Worm (Caenorhabditis elegans) whole organism, L4 larva: Measurements from ENCODE around the gene F45F2.9.

Experiments used
- D1046.2 ChIP-seq: fragments of 200-800 bp; sonication (Bioruptor generic); IDR thresholded peaks from 2 replicates; pipeline ENCODE4 v1.3.6; 2022; ENCODE audit warnings: missing genetic modification characterization, missing compliant biosample characterization
- F26F4.8 ChIP-seq: fragments of 200-800 bp; sonication (Bioruptor generic); conservative IDR thresholded peaks from 2 replicates; pipeline ENCODE4 v1.3.6; 2022; ENCODE audit warnings: missing genetic modification characterization, missing compliant biosample characterization
- F37D6.2 ChIP-seq: sonication (generic microtip); optimal IDR thresholded peaks from 2 replicates; lab custom pipeline; 2016; ENCODE audit warnings: mild to moderate bottlenecking, missing genetic modification characterization, missing compliant biosample characterization
- F44E2.7 ChIP-seq: fragments of 200-800 bp; sonication (Bioruptor generic); IDR thresholded peaks from 2 replicates; pipeline ENCODE4 v2.1.2; 2022; ENCODE audit warnings: missing genetic modification characterization, missing compliant biosample characterization
- T20F7.1 ChIP-seq: fragments of 200-800 bp; sonication (Bioruptor generic); optimal IDR thresholded peaks from 2 replicates; lab custom pipeline; 2018; ENCODE audit warnings: mild to moderate bottlenecking, missing genetic modification characterization, missing compliant biosample characterization
- T26A8.4 ChIP-seq: fragments of 200-800 bp; sonication (Bioruptor generic); IDR thresholded peaks from 2 replicates; pipeline ENCODE4 v1.3.6; 2022; ENCODE audit warnings: missing genetic modification characterization, missing compliant biosample characterization
- ZK546.5 ChIP-seq, 2 experiments: sonication (generic microtip); optimal IDR thresholded peaks; 2 replicates each; lab custom pipeline; 2017; ENCODE audit warnings: missing biosample characterization in 2 of 2, missing genetic modification characterization in 2 of 2
- aha-1 ChIP-seq: fragments of 150-350 bp; peaks from one replicate; lab custom pipeline; 2014; ENCODE audit warnings: missing biosample characterization, missing genetic modification characterization
- ama-1 ChIP-seq: fragments of 150-350 bp; optimal IDR thresholded peaks from 2 replicates; lab custom pipeline; 2014; ENCODE audit warnings: inconsistent platforms, mixed read lengths
- ceh-44 ChIP-seq: fragments of 200-800 bp; sonication (Bioruptor generic); IDR thresholded peaks from 2 replicates; pipeline ENCODE4 v1.3.6; 2022; ENCODE audit warnings: missing genetic modification reagents, missing genetic modification characterization, missing compliant biosample characterization
- daf-12 ChIP-seq: fragments of 150-350 bp; optimal IDR thresholded peaks from 2 replicates; lab custom pipeline; 2014; ENCODE audit warnings: missing biosample characterization, missing genetic modification reagents, missing genetic modification characterization
- daf-8 ChIP-seq: fragments of 200-800 bp; sonication (Bioruptor generic); IDR thresholded peaks from 2 replicates; pipeline ENCODE4 v1.3.6; 2022; ENCODE audit warnings: missing genetic modification characterization, missing compliant biosample characterization
- dmd-8 ChIP-seq: fragments of 200-800 bp; sonication (Bioruptor generic); IDR thresholded peaks from 2 replicates; pipeline ENCODE4 v1.3.6; 2022; ENCODE audit warnings: missing genetic modification characterization, missing compliant biosample characterization
- dmd-9 ChIP-seq: fragments of 200-800 bp; sonication (Bioruptor generic); IDR thresholded peaks from 2 replicates; pipeline ENCODE4 v1.3.6; 2022; ENCODE audit warnings: missing genetic modification reagents, missing genetic modification characterization, missing compliant biosample characterization
- dve-1 ChIP-seq: sonication (generic microtip); optimal IDR thresholded peaks from 2 replicates; lab custom pipeline; 2017; ENCODE audit warnings: antibody characterized with exemption, mild to moderate bottlenecking, missing genetic modification characterization, missing compliant biosample characterization; ENCODE audit not compliant: insufficient read depth
- egl-43 ChIP-seq: fragments of 200-800 bp; sonication (Bioruptor generic); IDR thresholded peaks from 2 replicates; pipeline ENCODE4 v1.3.6; 2022; ENCODE audit warnings: missing genetic modification reagents, missing genetic modification characterization, missing compliant biosample characterization
- gei-8 ChIP-seq: fragments of 200-800 bp; sonication (Bioruptor generic); optimal IDR thresholded peaks from 2 replicates; lab custom pipeline; 2018; ENCODE audit warnings: mild to moderate bottlenecking, missing genetic modification characterization, missing compliant biosample characterization
- hlh-30 ChIP-seq: sonication (generic microtip); optimal IDR thresholded peaks from 2 replicates; lab custom pipeline; 2017; ENCODE audit warnings: antibody characterized with exemption, mild to moderate bottlenecking, missing genetic modification characterization, missing compliant biosample characterization; ENCODE audit not compliant: insufficient read depth
- jun-1 ChIP-seq: fragments of 150-350 bp; optimal IDR thresholded peaks from 2 replicates; lab custom pipeline; 2014; ENCODE audit warnings: missing biosample characterization, missing genetic modification reagents, missing genetic modification characterization
- lin-13 ChIP-seq: fragments of 150-350 bp; optimal IDR thresholded peaks from 2 replicates; lab custom pipeline; 2014; ENCODE audit warnings: missing biosample characterization, missing genetic modification reagents, missing genetic modification characterization
- lin-29 ChIP-seq: fragments of 200-800 bp; sonication (Bioruptor generic); IDR thresholded peaks from 2 replicates; pipeline ENCODE4 v1.3.6; 2022; ENCODE audit warnings: missing genetic modification reagents, missing genetic modification characterization, missing compliant biosample characterization
- lin-39 ChIP-seq: fragments of 150-350 bp; optimal IDR thresholded peaks from 2 replicates; lab custom pipeline; 2014; ENCODE audit warnings: missing biosample characterization, missing genetic modification reagents, missing genetic modification characterization
- lsy-2 ChIP-seq, 2 experiments: fragments of 150-350 bp in 1 of 2; sonication (generic microtip) in 1 of 2; optimal IDR thresholded peaks; 2 replicates each; lab custom pipeline; 2014 to 2017; ENCODE audit warnings: missing biosample characterization in 2 of 2, missing genetic modification characterization in 2 of 2
- mdt-29 ChIP-seq: fragments of 200-800 bp; sonication (Bioruptor generic); IDR thresholded peaks from 2 replicates; pipeline ENCODE4 v1.3.6; 2022; ENCODE audit warnings: missing genetic modification reagents, missing genetic modification characterization, missing compliant biosample characterization
- mes-2 ChIP-seq: sonication (generic microtip); optimal IDR thresholded peaks from 2 replicates; lab custom pipeline; 2016; ENCODE audit warnings: missing genotype, mild to moderate bottlenecking, missing genetic modification characterization, missing compliant biosample characterization; ENCODE audit not compliant: poor library complexity, severe bottlenecking
- mxl-3 ChIP-seq: fragments of 200-800 bp; sonication (Bioruptor generic); optimal IDR thresholded peaks from 2 replicates; lab custom pipeline; 2018; ENCODE audit warnings: mild to moderate bottlenecking, missing genetic modification characterization, missing compliant biosample characterization
- nhr-10 ChIP-seq: fragments of 150-350 bp; optimal IDR thresholded peaks from 2 replicates; lab custom pipeline; 2014; ENCODE audit warnings: missing biosample characterization, missing genetic modification characterization
- nhr-11 ChIP-seq: fragments of 150-350 bp; optimal IDR thresholded peaks from 2 replicates; lab custom pipeline; 2014; ENCODE audit warnings: missing biosample characterization, missing genetic modification characterization
- nhr-111 ChIP-seq: fragments of 200-800 bp; sonication (Bioruptor generic); optimal IDR thresholded peaks from 2 replicates; lab custom pipeline; 2018; ENCODE audit warnings: mild to moderate bottlenecking, missing genetic modification characterization, missing compliant biosample characterization
- nhr-237 ChIP-seq: sonication (generic microtip); optimal IDR thresholded peaks from 2 replicates; lab custom pipeline; 2017; ENCODE audit warnings: missing biosample characterization, missing genetic modification characterization
- nhr-25 ChIP-seq: sonication (generic microtip); optimal IDR thresholded peaks from 2 replicates; lab custom pipeline; 2017; ENCODE audit warnings: missing genetic modification characterization, mild to moderate bottlenecking, missing compliant biosample characterization, antibody characterized with exemption, moderate library complexity, borderline replicate concordance; ENCODE audit not compliant: insufficient read depth
- nhr-28 ChIP-seq: fragments of 150-350 bp; optimal IDR thresholded peaks from 2 replicates; lab custom pipeline; 2014; ENCODE audit warnings: missing biosample characterization, missing genetic modification characterization
- nhr-48 ChIP-seq: sonication (generic microtip); optimal IDR thresholded peaks from 2 replicates; lab custom pipeline; 2016; ENCODE audit warnings: mild to moderate bottlenecking, missing genetic modification characterization, missing compliant biosample characterization
- nhr-6 ChIP-seq: fragments of 150-350 bp; optimal IDR thresholded peaks from 2 replicates; lab custom pipeline; 2014; ENCODE audit warnings: missing biosample characterization, missing genetic modification characterization
- nhr-76 ChIP-seq: fragments of 150-350 bp; optimal IDR thresholded peaks from 2 replicates; lab custom pipeline; 2014; ENCODE audit warnings: missing biosample characterization, missing genetic modification characterization
- nhr-77 ChIP-seq: fragments of 150-350 bp; optimal IDR thresholded peaks from 2 replicates; lab custom pipeline; 2014; ENCODE audit warnings: missing biosample characterization, missing genetic modification characterization
- pha-4 ChIP-seq, 2 experiments: fragments of 150-350 bp in 1 of 2; fragments of 200-800 bp in 1 of 2; sonication (Bioruptor generic) in 1 of 2; IDR thresholded peaks in 1 of 2; optimal IDR thresholded peaks in 1 of 2; 2 replicates each; pipeline versions ENCODE4 v1.3.6 to Lab custom; 2014 to 2022; ENCODE audit warnings: missing genetic modification characterization in 2 of 2, missing genetic modification reagents in 2 of 2, missing biosample characterization in 1 of 2, missing compliant biosample characterization in 1 of 2
- php-3 ChIP-seq: fragments of 200-800 bp; sonication (Bioruptor generic); IDR thresholded peaks from 2 replicates; pipeline ENCODE4 v1.3.6; 2022; ENCODE audit warnings: missing genetic modification reagents, missing genetic modification characterization, missing compliant biosample characterization
- rbr-2 ChIP-seq: sonication (generic microtip); optimal IDR thresholded peaks from 2 replicates; lab custom pipeline; 2016; ENCODE audit warnings: missing genotype, missing genetic modification characterization, missing compliant biosample characterization
- skn-1 ChIP-seq: fragments of 150-350 bp; optimal IDR thresholded peaks from 2 replicates; lab custom pipeline; 2014; ENCODE audit warnings: missing biosample characterization, missing genetic modification characterization
- snpc-1.2 ChIP-seq: fragments of 200-800 bp; sonication (Bioruptor generic); IDR thresholded peaks from 2 replicates; pipeline ENCODE4 v1.3.6; 2022; ENCODE audit warnings: missing genetic modification reagents, missing genetic modification characterization, missing compliant biosample characterization
- snpc-4 ChIP-seq: fragments of 150-350 bp; optimal IDR thresholded peaks from 2 replicates; lab custom pipeline; 2014; ENCODE audit warnings: missing biosample characterization, missing genetic modification characterization
- spr-3 ChIP-seq: fragments of 200-800 bp; sonication (Bioruptor generic); optimal IDR thresholded peaks from 2 replicates; lab custom pipeline; 2018; ENCODE audit warnings: mild to moderate bottlenecking, missing genetic modification characterization, missing compliant biosample characterization
- unc-130 ChIP-seq: sonication (generic microtip); optimal IDR thresholded peaks from 2 replicates; lab custom pipeline; 2016; ENCODE audit warnings: missing genetic modification reagents, missing genetic modification characterization, missing compliant biosample characterization
- unc-62 ChIP-seq, 3 experiments: fragments of 150-350 bp in 1 of 3; sonication (generic microtip); optimal IDR thresholded peaks in 2 of 3; peaks in 1 of 3; 1 replicate in 1 of 3; 2 replicates in 2 of 3; lab custom pipeline; 2014 to 2017; ENCODE audit warnings: missing biosample characterization in 3 of 3, missing genetic modification characterization in 3 of 3, missing genetic modification reagents in 3 of 3, missing genotype in 1 of 3
- vab-7 ChIP-seq: fragments of 200-800 bp; sonication (Bioruptor generic); IDR thresholded peaks from 2 replicates; pipeline ENCODE4 v1.3.6; 2022; ENCODE audit warnings: missing genetic modification reagents, missing genetic modification characterization, missing compliant biosample characterization
- zag-1 ChIP-seq: fragments of 150-350 bp; optimal IDR thresholded peaks from 2 replicates; lab custom pipeline; 2014; ENCODE audit warnings: missing biosample characterization, missing genetic modification characterization
- zfp-2 ChIP-seq: sonication (generic microtip); optimal IDR thresholded peaks from 2 replicates; lab custom pipeline; 2016; ENCODE audit warnings: mild to moderate bottlenecking, missing genetic modification characterization, missing compliant biosample characterization

Gene F45F2.9

DNA sequence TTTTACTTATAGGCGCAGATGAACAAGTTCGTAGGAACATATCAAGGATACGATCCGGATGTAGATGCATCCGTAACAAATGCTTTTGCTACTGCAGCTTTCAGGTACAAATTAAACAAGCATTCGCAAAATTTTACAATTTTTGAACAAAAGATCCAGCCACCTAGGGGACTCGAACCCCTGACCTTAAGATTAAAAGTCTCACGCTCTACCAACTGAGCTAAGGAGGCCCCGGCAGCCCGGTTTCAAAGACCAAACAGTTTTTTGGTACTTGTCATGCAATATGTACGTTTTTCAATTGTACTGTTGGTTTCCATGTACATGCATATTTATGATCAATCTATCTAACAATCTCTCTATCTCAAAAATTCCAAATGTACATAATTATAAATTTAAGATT is 13.9 kb downstream of the F45F2.9 start (continued):
- TF ChIP-seq egl-43 (GFP tag; lab: Robert Waterston, UW) (peak; percentile 52; the same call in 1 of the 2 replicates), php-3 (GFP tag; lab: Robert Waterston, UW) (no peak), nhr-77 (tag; lab: Kevin White, UChicago) (no peak), lin-29 (no peak), skn-1 (no peak), D1046.2 (GFP tag; lab: Robert Waterston, UW) (no peak), T26A8.4 (0 out of 2 replicates have a peak, but pooled peaks have one; percentile 39), ceh-44 (GFP tag; lab: Robert Waterston, UW) (0 out of 2 replicates have a peak, but pooled peaks have one; percentile 44), daf-8 (GFP tag; lab: Robert Waterston, UW) (0 out of 2 replicates have a peak, but pooled peaks have one; percentile 27), rbr-2 (tag; lab: Kevin White, UChicago) (no peak), gei-8 (GFP tag; lab: Kevin White, UChicago) (no peak), nhr-6 (no peak)

DNA sequence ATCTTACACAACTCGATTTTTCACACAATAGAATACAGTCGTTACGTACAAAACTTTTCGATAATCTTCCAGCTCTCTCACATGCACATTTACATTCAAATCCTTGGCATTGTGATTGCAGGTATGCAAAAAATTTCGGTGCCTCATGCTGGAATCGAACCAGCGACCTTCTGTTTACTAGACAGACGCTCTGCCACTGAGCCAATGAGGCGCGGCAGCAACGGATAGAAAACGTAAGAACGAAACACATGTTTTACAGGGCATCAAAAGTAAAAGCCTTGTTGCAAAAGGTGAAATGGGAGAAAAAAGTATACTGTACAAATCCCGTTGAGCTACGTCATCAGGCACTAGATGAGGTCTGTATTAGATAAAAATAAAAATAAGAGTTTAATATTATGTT is 17.3 kb downstream of the F45F2.9 start:
- TF ChIP-seq zag-1 (tag; lab: Kevin White, UChicago) = no peak
- peak; percentile 36 for TF ChIP-seq unc-130 (GFP tag; lab: Kevin White, UChicago)
- TF ChIP-seq hlh-30 (tag; lab: Kevin White, UChicago) = no peak
- no peak for TF ChIP-seq nhr-48 (tag; lab: Kevin White, UChicago)
- no peak for TF ChIP-seq unc-62 (GFP tag; optimal IDR thresholded peaks at IDR 0.05 in 1 of 2; lab: Kevin White, UChicago)
- no peak for TF ChIP-seq unc-62 (tag; optimal IDR thresholded peaks at IDR 0.05; lab: Kevin White, UChicago)
- no peak for TF ChIP-seq aha-1 (tag; lab: Kevin White, UChicago)
- no peak for TF ChIP-seq nhr-237 (tag; lab: Kevin White, UChicago)
- TF ChIP-seq mes-2 (tag; lab: Kevin White, UChicago) = peak; percentile 58
- TF ChIP-seq egl-43 (GFP tag; lab: Robert Waterston, UW) = peak; percentile 83
- TF ChIP-seq mdt-29 (GFP tag; lab: Robert Waterston, UW) = no peak; the same call in 1 of the 2 replicates
- no peak for TF ChIP-seq lin-39 (tag; lab: Kevin White, UChicago)
- no peak for TF ChIP-seq jun-1 (tag; lab: Kevin White, UChicago)
- TF ChIP-seq ama-1 = no peak
- TF ChIP-seq nhr-76 (tag; lab: Kevin White, UChicago) = no peak
- no peak for TF ChIP-seq daf-12 (tag; lab: Kevin White, UChicago)
- TF ChIP-seq zfp-2 (tag; lab: Kevin White, UChicago) = no peak
- TF ChIP-seq dmd-9 (GFP tag; lab: Robert Waterston, UW) = no peak
- no peak for TF ChIP-seq mxl-3 (GFP tag; lab: Kevin White, UChicago)
- peak; percentile 78 for TF ChIP-seq vab-7 (GFP tag; lab: Robert Waterston, UW)
- no peak; the same call in 1 of the 2 replicates for TF ChIP-seq ceh-44 (GFP tag; lab: Robert Waterston, UW)
- TF ChIP-seq pha-4 (GFP tag; IDR thresholded peaks at IDR 0.05; lab: Robert Waterston, UW) = peak; percentile 65
- TF ChIP-seq pha-4 (tag; optimal IDR thresholded peaks at IDR 0.05; lab: Kevin White, UChicago) = no peak
- TF ChIP-seq nhr-28 (tag; lab: Kevin White, UChicago) = no peak
- TF ChIP-seq dmd-8 (GFP tag; lab: Robert Waterston, UW) = 0 out of 2 replicates have a peak, but pooled peaks have one; percentile 62
- no peak for TF ChIP-seq dve-1 (tag; lab: Kevin White, UChicago)
- TF ChIP-seq nhr-10 = no peak
- no peak for TF ChIP-seq lin-13 (GFP tag; lab: Kevin White, UChicago)
- TF ChIP-seq nhr-11 (tag; lab: Kevin White, UChicago) = no peak
- no peak for TF ChIP-seq F37D6.2 (tag; lab: Kevin White, UChicago)
- TF ChIP-seq nhr-6 = no peak
- TF ChIP-seq gei-8 (GFP tag; lab: Kevin White, UChicago) = peak; percentile 38
- no peak for TF ChIP-seq daf-8 (GFP tag; lab: Robert Waterston, UW)
- TF ChIP-seq nhr-25 (tag; lab: Kevin White, UChicago) = no peak
- no peak for TF ChIP-seq lsy-2 (tag; optimal IDR thresholded peaks at IDR 0.05; lab: Kevin White, UChicago)
- TF ChIP-seq ZK546.5 (tag; optimal IDR thresholded peaks at IDR 0.05; lab: Kevin White, UChicago) = no peak
- peak; percentile 7 for TF ChIP-seq spr-3
- TF ChIP-seq T20F7.1 (GFP tag; lab: Kevin White, UChicago) = no peak
- 0 out of 2 replicates have a peak, but pooled peaks have one; percentile 20 for TF ChIP-seq F44E2.7 (GFP tag; lab: Robert Waterston, UW)
- peak; percentile 9 for TF ChIP-seq snpc-4 (tag; lab: Kevin White, UChicago)
- TF ChIP-seq snpc-1.2 (GFP tag; lab: Robert Waterston, UW) = peak; percentile 69
- peak; percentile 56; the same call in 1 of the 2 replicates for TF ChIP-seq php-3 (GFP tag; lab: Robert Waterston, UW)
- peak; percentile 15 for TF ChIP-seq nhr-111 (GFP tag; lab: Kevin White, UChicago)
- 0 out of 2 replicates have a peak, but pooled peaks have one; percentile 41 for TF ChIP-seq F26F4.8 (GFP tag; lab: Robert Waterston, UW)
